Fruit fly (Drosophila melanogaster) whole organism, embryonic: ENCODE data around the gene Best3.
A peak's percentile ranks its signal among the peaks of the same experiment; 100 is the strongest.

ENCODE experiments used
- CG10209 ChIP-seq: fragments of 200-800 bp; sonication (Bioruptor generic); optimal IDR thresholded peaks from 3 replicates; lab custom pipeline; 2017; ENCODE audit warnings: missing biosample characterization, mild to moderate bottlenecking, missing genetic modification characterization, missing genetic modification reagents
- CG10979 ChIP-seq: fragments of 200-800 bp; sonication (Bioruptor generic); optimal IDR thresholded peaks from 2 replicates; lab custom pipeline; 2018; ENCODE audit warnings: missing biosample characterization, mild to moderate bottlenecking, missing genetic modification characterization, moderate library complexity
- CG12219 ChIP-seq: fragments of 200-800 bp; sonication (Bioruptor generic); optimal IDR thresholded peaks from 3 replicates; lab custom pipeline; 2018; ENCODE audit warnings: missing biosample characterization, mild to moderate bottlenecking, missing genetic modification characterization
- CG12391 ChIP-seq: fragments of 200-800 bp; sonication (Bioruptor generic); optimal IDR thresholded peaks from 3 replicates; lab custom pipeline; 2018; ENCODE audit warnings: missing biosample characterization, mild to moderate bottlenecking, missing genetic modification characterization, moderate library complexity
- CG13775 ChIP-seq: fragments of 200-800 bp; sonication (Bioruptor generic); optimal IDR thresholded peaks from 3 replicates; lab custom pipeline; 2017; ENCODE audit warnings: missing biosample characterization, mild to moderate bottlenecking, missing genetic modification characterization
- CG14710 ChIP-seq: fragments of 200-800 bp; sonication (Bioruptor generic); optimal IDR thresholded peaks from 3 replicates; lab custom pipeline; 2019; ENCODE audit warnings: missing biosample characterization, mild to moderate bottlenecking, missing genetic modification characterization, moderate library complexity
- CG15696 ChIP-seq: fragments of 200-800 bp; sonication (Bioruptor generic); optimal IDR thresholded peaks from 2 replicates; lab custom pipeline; 2019; ENCODE audit warnings: missing biosample characterization, mild to moderate bottlenecking, missing genetic modification characterization, moderate library complexity
- CG16813 ChIP-seq: fragments of 200-800 bp; sonication (Bioruptor generic); IDR thresholded peaks from 3 replicates; pipeline ENCODE4 v1.3.6; 2022; ENCODE audit warnings: missing biosample characterization, missing genetic modification characterization; ENCODE audit not compliant: partially characterized antibody
- CG16815 ChIP-seq: fragments of 200-800 bp; sonication (Bioruptor generic); optimal IDR thresholded peaks from 3 replicates; lab custom pipeline; 2017; ENCODE audit warnings: missing biosample characterization, mild to moderate bottlenecking, missing genetic modification characterization
- CG17361 ChIP-seq: fragments of 200-800 bp; sonication (Bioruptor generic); IDR thresholded peaks from 3 replicates; pipeline ENCODE4 v1.3.6; 2022; ENCODE audit warnings: missing biosample characterization, missing genetic modification characterization
- CG2202 ChIP-seq: fragments of 200-800 bp; sonication (Bioruptor generic); optimal IDR thresholded peaks from 2 replicates; lab custom pipeline; 2018; ENCODE audit warnings: missing biosample characterization, mild to moderate bottlenecking, missing genetic modification characterization
- CG2712 ChIP-seq: fragments of 200-800 bp; optimal IDR thresholded peaks from 3 replicates; lab custom pipeline; 2019; ENCODE audit warnings: missing biosample characterization, mild to moderate bottlenecking, missing genetic modification characterization, moderate library complexity
- CG30403 ChIP-seq: fragments of 200-800 bp; sonication (Bioruptor generic); optimal IDR thresholded peaks from 3 replicates; lab custom pipeline; 2016; ENCODE audit warnings: missing biosample characterization, missing genetic modification characterization
- CG3407 ChIP-seq: fragments of 200-800 bp; sonication (Bioruptor generic); optimal IDR thresholded peaks from 2 replicates; lab custom pipeline; 2018; ENCODE audit warnings: missing biosample characterization, mild to moderate bottlenecking, missing genetic modification characterization
- CG34422 ChIP-seq: fragments of 200-800 bp; sonication (Bioruptor generic); IDR thresholded peaks from 3 replicates; pipeline ENCODE4 v1.3.6; 2022; ENCODE audit warnings: missing biosample characterization, missing genetic modification characterization
- CG3995 ChIP-seq: fragments of 200-800 bp; sonication (Bioruptor generic); optimal IDR thresholded peaks from 3 replicates; lab custom pipeline; 2016; ENCODE audit warnings: missing biosample characterization, missing genetic modification characterization
- CG4424 ChIP-seq: fragments of 200-800 bp; sonication (Bioruptor generic); optimal IDR thresholded peaks from 3 replicates; lab custom pipeline; 2016; ENCODE audit warnings: missing biosample characterization, missing genetic modification characterization
- CG7556 ChIP-seq: fragments of 200-800 bp; sonication (Bioruptor generic); optimal IDR thresholded peaks from 2 replicates; lab custom pipeline; 2017; ENCODE audit warnings: missing biosample characterization, mild to moderate bottlenecking, missing genetic modification characterization
- CG8944 ChIP-seq: fragments of 200-800 bp; sonication (Bioruptor generic); optimal IDR thresholded peaks from 3 replicates; lab custom pipeline; 2016; ENCODE audit warnings: missing biosample characterization, missing genetic modification characterization
- CG9727 ChIP-seq: fragments of 200-800 bp; sonication (Bioruptor generic); optimal IDR thresholded peaks from 3 replicates; lab custom pipeline; 2017; ENCODE audit warnings: missing biosample characterization, mild to moderate bottlenecking, missing genetic modification characterization
- Hsf ChIP-seq: fragments of 200-800 bp; sonication (Bioruptor generic); optimal IDR thresholded peaks from 3 replicates; lab custom pipeline; 2016; ENCODE audit warnings: missing biosample characterization, missing genetic modification characterization
- Jarid2 ChIP-seq: fragments of 200-800 bp; sonication (Bioruptor generic); optimal IDR thresholded peaks from 3 replicates; lab custom pipeline; 2017; ENCODE audit warnings: mild to moderate bottlenecking, missing biosample characterization, missing genetic modification reagents, missing genetic modification characterization
- MESR4 ChIP-seq: fragments of 200-800 bp; sonication (Bioruptor generic); optimal IDR thresholded peaks from 2 replicates; lab custom pipeline; 2018; ENCODE audit warnings: missing biosample characterization, mild to moderate bottlenecking, missing genetic modification characterization, moderate library complexity
- Sox100B ChIP-seq: fragments of 200-800 bp; sonication (Bioruptor generic); optimal IDR thresholded peaks from 3 replicates; lab custom pipeline; 2018; ENCODE audit warnings: missing biosample characterization, mild to moderate bottlenecking, missing genetic modification characterization
- Ssrp ChIP-seq: fragments of 200-800 bp; sonication (Bioruptor generic); optimal IDR thresholded peaks from 2 replicates; lab custom pipeline; 2018; ENCODE audit warnings: missing biosample characterization, mild to moderate bottlenecking, missing genetic modification characterization, moderate library complexity
- al ChIP-seq: fragments of 200-800 bp; sonication (Bioruptor generic); IDR thresholded peaks from 2 replicates; pipeline ENCODE4 v1.3.6; 2022; ENCODE audit warnings: missing biosample characterization, missing genetic modification characterization
- bsh ChIP-seq, 2 experiments: fragments of 200-800 bp; sonication (Bioruptor generic); optimal IDR thresholded peaks; 2 replicates each; lab custom pipeline; 2017 to 2018; ENCODE audit warnings: mild to moderate bottlenecking in 2 of 2, missing biosample characterization in 2 of 2, missing genetic modification characterization in 2 of 2, moderate library complexity in 1 of 2
- dmrt11E ChIP-seq: fragments of 200-800 bp; sonication (Bioruptor generic); optimal IDR thresholded peaks from 3 replicates; lab custom pipeline; 2018; ENCODE audit warnings: missing biosample characterization, mild to moderate bottlenecking, missing genetic modification characterization, moderate library complexity
- eve ChIP-seq, 2 experiments: fragments of >200 bp; optimal IDR thresholded peaks; 2 replicates each; lab custom pipeline; 2017; ENCODE audit warnings: missing biosample characterization in 2 of 2, missing genetic modification characterization in 2 of 2
- fd102C ChIP-seq: fragments of 200-800 bp; sonication (Bioruptor generic); optimal IDR thresholded peaks from 2 replicates; lab custom pipeline; 2018; ENCODE audit warnings: missing biosample characterization, mild to moderate bottlenecking, missing genetic modification characterization, moderate library complexity
- gcm ChIP-seq: fragments of 200-800 bp; sonication (Bioruptor generic); optimal IDR thresholded peaks from 2 replicates; lab custom pipeline; 2019; ENCODE audit warnings: missing biosample characterization, mild to moderate bottlenecking, missing genetic modification characterization, moderate library complexity
- gem ChIP-seq: fragments of 200-800 bp; sonication (Bioruptor generic); optimal IDR thresholded peaks from 2 replicates; lab custom pipeline; 2019; ENCODE audit warnings: missing biosample characterization, mild to moderate bottlenecking, missing genetic modification characterization, moderate library complexity
- h ChIP-seq: fragments of >200 bp; optimal IDR thresholded peaks from 2 replicates; lab custom pipeline; 2017
- inv ChIP-seq: fragments of 200-800 bp; sonication (Bioruptor generic); IDR thresholded peaks from 2 replicates; pipeline ENCODE4 v1.3.6; 2022; ENCODE audit warnings: missing biosample characterization, missing genetic modification characterization; ENCODE audit not compliant: partially characterized antibody
- lmd ChIP-seq: fragments of 200-800 bp; sonication (Bioruptor generic); IDR thresholded peaks from 2 replicates; pipeline ENCODE4 v1.3.6; 2022; ENCODE audit warnings: missing biosample characterization, missing genetic modification characterization
- lola ChIP-seq, 3 experiments: fragments of >200 bp in 2 of 3; fragments of 200-800 bp in 1 of 3; sonication (Bioruptor generic) in 1 of 3; optimal IDR thresholded peaks; 2 replicates each; lab custom pipeline; 2017 to 2019; ENCODE audit warnings: missing biosample characterization in 3 of 3, missing genetic modification characterization in 3 of 3, mild to moderate bottlenecking in 1 of 3, moderate library complexity in 1 of 3
- nerfin-1 ChIP-seq: fragments of 200-800 bp; sonication (Bioruptor generic); optimal IDR thresholded peaks from 3 replicates; lab custom pipeline; 2019; ENCODE audit warnings: missing biosample characterization, mild to moderate bottlenecking, missing genetic modification characterization, moderate library complexity
- odd ChIP-seq: fragments of 200-800 bp; sonication (Bioruptor generic); optimal IDR thresholded peaks from 2 replicates; lab custom pipeline; 2017; ENCODE audit warnings: missing biosample characterization, mild to moderate bottlenecking, missing genetic modification characterization
- phol ChIP-seq: fragments of 200-800 bp; sonication (Bioruptor generic); optimal IDR thresholded peaks from 3 replicates; lab custom pipeline; 2018; ENCODE audit warnings: missing biosample characterization, mild to moderate bottlenecking, missing genetic modification characterization, moderate library complexity
- row ChIP-seq: fragments of 200-800 bp; sonication (Bioruptor generic); IDR thresholded peaks from 3 replicates; pipeline ENCODE4 v1.3.6; 2022; ENCODE audit warnings: missing biosample characterization, missing genetic modification characterization
- ssp ChIP-seq: fragments of 200-800 bp; sonication (Bioruptor generic); IDR thresholded peaks from 2 replicates; pipeline ENCODE4 v1.3.6; 2022; ENCODE audit warnings: missing biosample characterization, missing genetic modification characterization
- zf30C ChIP-seq: fragments of 200-800 bp; sonication (Bioruptor generic); optimal IDR thresholded peaks from 3 replicates; lab custom pipeline; 2018; ENCODE audit warnings: missing biosample characterization, mild to moderate bottlenecking, missing genetic modification characterization
- zfh1 ChIP-seq: fragments of 200-800 bp; sonication (Bioruptor generic); IDR thresholded peaks from 3 replicates; pipeline ENCODE4 v1.3.6; 2022; ENCODE audit warnings: missing biosample characterization, missing genetic modification characterization

The Best3 gene

dm6 chr3L:15253606-15254054 is 49.0 kb downstream of the Best3 start (continued):
- TF ChIP-seq CG13775 (peak; percentile 8), Hsf (GFP tag; lab: Kevin White, UChicago) (no peak), lola (GFP tag; optimal IDR thresholded peaks at IDR 0.05; lab: Kevin White, UChicago) (peak in 1 of 3 experiments; percentile 82), row (GFP tag; lab: Robert Waterston, UW) (peak; percentile 26; the same call in 2 of the 3 replicates), CG3407 (GFP tag; lab: Kevin White, UChicago) (peak; percentile 9), CG7556 (GFP tag; lab: Kevin White, UChicago) (peak; percentile 43), zfh1 (GFP tag; lab: Robert Waterston, UW) (peak; percentile 27; the same call in 1 of the 3 replicates), CG16813 (GFP tag; lab: Robert Waterston, UW) (no peak), ssp (no peak), dmrt11E (tag; lab: Kevin White, UChicago) (peak; percentile 76), CG14710 (tag; lab: Kevin White, UChicago) (peak; percentile 46), CG12219 (no peak), phol (tag; lab: Kevin White, UChicago) (peak; percentile 42), CG2712 (tag; lab: Kevin White, UChicago) (peak; percentile 56), lmd (GFP tag; lab: Robert Waterston, UW) (0 out of 2 replicates have a peak, but pooled peaks have one; percentile 6), CG9727 (GFP tag; lab: Kevin White, UChicago) (peak; percentile 60), bsh (GFP tag; optimal IDR thresholded peaks at IDR 0.05; lab: Kevin White, UChicago) (peak in 1 of 2 experiments; percentile 19), CG10979 (tag; lab: Kevin White, UChicago) (peak; percentile 60), Ssrp (tag; lab: Kevin White, UChicago) (peak; percentile 16), CG2202 (peak; percentile 6), CG4424 (GFP tag; lab: Kevin White, UChicago) (peak; percentile 31), CG15696 (tag; lab: Kevin White, UChicago) (peak; percentile 65), CG10209 (GFP tag; lab: Kevin White, UChicago) (peak; percentile 9), CG16815 (peak; percentile 46), MESR4 (GFP tag; lab: Kevin White, UChicago) (no peak), odd (GFP tag; lab: Kevin White, UChicago) (no peak), gcm (GFP tag; lab: Kevin White, UChicago) (peak; percentile 5), gem (peak; percentile 54), Sox100B (GFP tag; lab: Kevin White, UChicago) (peak; percentile 18), CG3995 (GFP tag; lab: Kevin White, UChicago) (no peak), h (lab: Kevin White, UChicago) (no peak), zf30C (GFP tag; lab: Kevin White, UChicago) (peak; percentile 76), Jarid2 (no peak), CG12391 (tag; lab: Kevin White, UChicago) (peak; percentile 35), inv (GFP tag; lab: Robert Waterston, UW) (no peak), CG17361 (GFP tag; lab: Robert Waterston, UW) (peak; percentile 67; the same call in 2 of the 3 replicates), CG34422 (GFP tag; lab: Robert Waterston, UW) (no peak), eve (GFP tag; optimal IDR thresholded peaks at IDR 0.05; lab: Kevin White, UChicago) (peak in 1 of 2 experiments; percentile 16), CG8944 (no peak), nerfin-1 (peak; percentile 3), CG30403 (GFP tag; lab: Kevin White, UChicago) (peak; percentile 35), fd102C (GFP tag; lab: Kevin White, UChicago) (no peak), al (GFP tag; lab: Robert Waterston, UW) (no peak)
- TF ChIP-seq, all 482 proteins: peak for 52
